Fruit fly (Drosophila melanogaster) whole organism, pupa: ENCODE results near the gene Snmp2.

Experiments used
- CG10348 ChIP-seq: fragments of 200-800 bp; sonication (Bioruptor generic); IDR thresholded peaks from 2 replicates; pipeline ENCODE4 v1.3.6; 2022; ENCODE audit warnings: missing biosample characterization, missing genetic modification characterization
- CG12605 ChIP-seq: fragments of 200-800 bp; sonication (Bioruptor generic); IDR thresholded peaks from 2 replicates; pipeline ENCODE4 v1.3.6; 2022; ENCODE audit warnings: missing biosample characterization, missing genetic modification characterization
- CG13204 ChIP-seq: fragments of 200-800 bp; sonication (Bioruptor generic); optimal IDR thresholded peaks from 2 replicates; lab custom pipeline; 2018; ENCODE audit warnings: missing biosample characterization, mild to moderate bottlenecking, missing genetic modification characterization, moderate library complexity
- CG14655 ChIP-seq: fragments of 200-800 bp; sonication (Bioruptor generic); optimal IDR thresholded peaks from 3 replicates; lab custom pipeline; 2017; ENCODE audit warnings: mild to moderate bottlenecking, missing biosample characterization, missing genetic modification reagents, missing genetic modification characterization
- CG15710 ChIP-seq: fragments of 200-800 bp; sonication (Bioruptor generic); optimal IDR thresholded peaks from 2 replicates; lab custom pipeline; 2018; ENCODE audit warnings: missing biosample characterization, mild to moderate bottlenecking, missing genetic modification characterization, moderate library complexity
- CG17806 ChIP-seq: fragments of 200-800 bp; sonication (Bioruptor generic); optimal IDR thresholded peaks from 2 replicates; lab custom pipeline; 2018; ENCODE audit warnings: missing biosample characterization, mild to moderate bottlenecking, missing genetic modification characterization, moderate library complexity
- CG32121 ChIP-seq: fragments of 200-800 bp; sonication (Bioruptor generic); IDR thresholded peaks from 2 replicates; pipeline ENCODE4 v1.3.6; 2022; ENCODE audit warnings: missing biosample characterization, missing genetic modification characterization
- CG34367 ChIP-seq: fragments of 200-800 bp; sonication (Bioruptor generic); optimal IDR thresholded peaks from 2 replicates; lab custom pipeline; 2018; ENCODE audit warnings: missing biosample characterization, mild to moderate bottlenecking, missing genetic modification characterization
- CG4496 ChIP-seq: fragments of 200-800 bp; sonication (Bioruptor generic); IDR thresholded peaks from 3 replicates; pipeline ENCODE4 v1.3.6; 2022; ENCODE audit warnings: missing biosample characterization, missing genetic modification characterization
- CG8159 ChIP-seq: fragments of 200-800 bp; sonication (Bioruptor generic); optimal IDR thresholded peaks from 3 replicates; lab custom pipeline; 2018; ENCODE audit warnings: missing biosample characterization, mild to moderate bottlenecking, missing genetic modification characterization, moderate library complexity
- CG8301 ChIP-seq: fragments of 200-800 bp; sonication (Bioruptor generic); optimal IDR thresholded peaks from 2 replicates; lab custom pipeline; 2018; ENCODE audit warnings: missing biosample characterization, mild to moderate bottlenecking, missing genetic modification characterization
- CG9948 ChIP-seq: fragments of 200-800 bp; sonication (Bioruptor generic); optimal IDR thresholded peaks from 2 replicates; lab custom pipeline; 2018; ENCODE audit warnings: missing biosample characterization, mild to moderate bottlenecking, missing genetic modification characterization, moderate library complexity
- D1 ChIP-seq: fragments of 200-800 bp; sonication (Bioruptor generic); optimal IDR thresholded peaks from 2 replicates; lab custom pipeline; 2018; ENCODE audit warnings: missing biosample characterization, mild to moderate bottlenecking, missing genetic modification characterization, moderate library complexity
- EcR ChIP-seq: fragments of 200-800 bp; sonication (Bioruptor generic); optimal IDR thresholded peaks from 3 replicates; lab custom pipeline; 2019; ENCODE audit warnings: missing biosample characterization, missing genetic modification characterization, mild to moderate bottlenecking, moderate library complexity, missing genetic modification reagents
- Ets98B ChIP-seq: fragments of 200-800 bp; sonication (Bioruptor generic); IDR thresholded peaks from 2 replicates; pipeline ENCODE4 v1.3.6; 2022; ENCODE audit warnings: missing biosample characterization, missing genetic modification characterization
- Pif1A ChIP-seq: fragments of 200-800 bp; sonication (Bioruptor generic); optimal IDR thresholded peaks from 3 replicates; lab custom pipeline; 2016; ENCODE audit warnings: missing biosample characterization, missing genetic modification characterization
- Pif1B ChIP-seq: fragments of 200-800 bp; sonication (Bioruptor generic); optimal IDR thresholded peaks from 3 replicates; lab custom pipeline; 2016; ENCODE audit warnings: missing biosample characterization, missing genetic modification characterization
- Snoo ChIP-seq: fragments of 200-800 bp; sonication (Bioruptor generic); optimal IDR thresholded peaks from 3 replicates; lab custom pipeline; 2017; ENCODE audit warnings: missing biosample characterization, mild to moderate bottlenecking, missing genetic modification characterization, inconsistent platforms
- fd96Ca ChIP-seq: fragments of 200-800 bp; sonication (Bioruptor generic); IDR thresholded peaks from 3 replicates; pipeline ENCODE4 v1.3.6; 2022; ENCODE audit warnings: missing biosample characterization, missing genetic modification characterization
- gl ChIP-seq: fragments of 200-800 bp; sonication (Bioruptor generic); optimal IDR thresholded peaks from 2 replicates; lab custom pipeline; 2018; ENCODE audit warnings: missing biosample characterization, mild to moderate bottlenecking, missing genetic modification characterization
- rn ChIP-seq: fragments of 200-800 bp; sonication (Bioruptor generic); IDR thresholded peaks from 2 replicates; pipeline ENCODE4 v1.3.6; 2022; ENCODE audit warnings: missing biosample characterization, missing genetic modification characterization

The Snmp2 gene

dm6 chr3L:7732141-7732748 lies 10.6 kb downstream of the Snmp2 start, which contains the start of gene CG8492:
Gene CG8492 (minus strand): TSS chr3L:7732191.
- TF ChIP-seq CG15710 (tag; lab: Kevin White, UChicago) (no peak), CG10348 (GFP tag; lab: Robert Waterston, UW) (no peak), rn (no peak), CG13204 (GFP tag; lab: Kevin White, UChicago) (no peak), CG12605 (GFP tag; lab: Robert Waterston, UW) (no peak), CG32121 (GFP tag; lab: Robert Waterston, UW) (no peak), fd96Ca (no peak), Pif1A (GFP tag; lab: Kevin White, UChicago) (no peak), Ets98B (GFP tag; lab: Robert Waterston, UW) (no peak), CG14655 (no peak), CG8159 (tag; lab: Kevin White, UChicago) (no peak), CG8301 (tag; lab: Kevin White, UChicago) (no peak), Snoo (tag; lab: Kevin White, UChicago) (no peak), D1 (tag; lab: Kevin White, UChicago) (no peak), CG4496 (no peak), gl (tag; lab: Kevin White, UChicago) (no peak), CG34367 (tag; lab: Kevin White, UChicago) (no peak), CG9948 (tag; lab: Kevin White, UChicago) (no peak), CG17806 (tag; lab: Kevin White, UChicago) (no peak), EcR (GFP tag; lab: Kevin White, UChicago) (no peak)
- TF ChIP-seq, all 21 proteins: peak for 0

- TF ChIP-seq CG4496 (no peak), CG9948 (tag; lab: Kevin White, UChicago) (no peak), D1 (tag; lab: Kevin White, UChicago) (no peak), CG15710 (tag; lab: Kevin White, UChicago) (no peak), CG8159 (tag; lab: Kevin White, UChicago) (no peak)
These were observed 16.2 kb downstream of the Snmp2 start for dm6 chr3L:7726690-7727089.

dm6 chr3L:7726285-7726684 lies 16.6 kb downstream of the Snmp2 start, which contains the start of gene CG7457:
Gene CG7457 (minus strand): TSS chr3L:7726473.
- no peak for TF ChIP-seq CG34367 (tag; lab: Kevin White, UChicago)
- no peak for TF ChIP-seq CG32121 (GFP tag; lab: Robert Waterston, UW)
- no peak for TF ChIP-seq CG8301 (tag; lab: Kevin White, UChicago)
- TF ChIP-seq rn = no peak
- TF ChIP-seq D1 (tag; lab: Kevin White, UChicago) = no peak
- TF ChIP-seq CG15710 (tag; lab: Kevin White, UChicago) = no peak
- TF ChIP-seq Pif1B (GFP tag; lab: Kevin White, UChicago) = no peak
- no peak for TF ChIP-seq CG9948 (tag; lab: Kevin White, UChicago)
- TF ChIP-seq CG8159 (tag; lab: Kevin White, UChicago) = no peak
- TF ChIP-seq CG12605 (GFP tag; lab: Robert Waterston, UW) = no peak
- no peak for TF ChIP-seq fd96Ca

- no peak for TF ChIP-seq Pif1A (GFP tag; lab: Kevin White, UChicago)
- no peak for TF ChIP-seq CG15710 (tag; lab: Kevin White, UChicago)
- peak; percentile 18 for TF ChIP-seq EcR (GFP tag; lab: Kevin White, UChicago)
These were observed 21.3 kb downstream of the Snmp2 start for dm6 chr3L:7721527-7721926.

- no peak for TF ChIP-seq CG13204 (GFP tag; lab: Kevin White, UChicago)
- no peak for TF ChIP-seq CG9948 (tag; lab: Kevin White, UChicago)
- TF ChIP-seq rn = no peak
- no peak for TF ChIP-seq Pif1B (GFP tag; lab: Kevin White, UChicago)
- TF ChIP-seq CG4496 = no peak
- no peak for TF ChIP-seq Pif1A (GFP tag; lab: Kevin White, UChicago)
- no peak for TF ChIP-seq gl (tag; lab: Kevin White, UChicago)
- no peak for TF ChIP-seq EcR (GFP tag; lab: Kevin White, UChicago)
- no peak for TF ChIP-seq fd96Ca
- no peak for TF ChIP-seq CG17806 (tag; lab: Kevin White, UChicago)
- TF ChIP-seq CG10348 (GFP tag; lab: Robert Waterston, UW) = no peak
- no peak for TF ChIP-seq CG8301 (tag; lab: Kevin White, UChicago)
- TF ChIP-seq CG15710 (tag; lab: Kevin White, UChicago) = no peak
These were observed 23.4 kb downstream of the Snmp2 start for dm6 chr3L:7719418-7719789.

dm6 chr3L:7718561-7719417 lies 24.1 kb downstream of the Snmp2 start, which contains the start of gene Mcad:
Gene Mcad (plus strand): TSS chr3L:7719350.
- TF ChIP-seq fd96Ca (peak; percentile 98), CG32121 (GFP tag; lab: Robert Waterston, UW) (peak; percentile 94), CG13204 (GFP tag; lab: Kevin White, UChicago) (peak; percentile 92), CG10348 (GFP tag; lab: Robert Waterston, UW) (peak; percentile 82), CG12605 (GFP tag; lab: Robert Waterston, UW) (peak; percentile 89), EcR (GFP tag; lab: Kevin White, UChicago) (peak; percentile 72), Ets98B (GFP tag; lab: Robert Waterston, UW) (peak; percentile 88), CG8301 (tag; lab: Kevin White, UChicago) (peak; percentile 96), Pif1B (GFP tag; lab: Kevin White, UChicago) (peak; percentile 97), CG9948 (tag; lab: Kevin White, UChicago) (peak; percentile 93), gl (tag; lab: Kevin White, UChicago) (peak; percentile 93), rn (peak; percentile 82), CG4496 (peak; percentile 94), D1 (tag; lab: Kevin White, UChicago) (peak; percentile 76), CG17806 (tag; lab: Kevin White, UChicago) (peak; percentile 90), Pif1A (GFP tag; lab: Kevin White, UChicago) (peak; percentile 96), CG34367 (tag; lab: Kevin White, UChicago) (peak; percentile 93), Snoo (tag; lab: Kevin White, UChicago) (peak; percentile 97), CG15710 (tag; lab: Kevin White, UChicago) (peak; percentile 96), CG14655 (peak; percentile 98), CG8159 (tag; lab: Kevin White, UChicago) (peak; percentile 96)
